Worm (Caenorhabditis elegans) whole organism, L3 larva: ENCODE data around the gene C01G10.18.

Experiments
- mdl-1 ChIP-seq: fragments of 150-350 bp; optimal IDR thresholded peaks from 2 replicates; lab custom pipeline; 2014; ENCODE audit warnings: missing biosample characterization, missing genetic modification characterization
- nhr-77 ChIP-seq: fragments of 150-350 bp; optimal IDR thresholded peaks from 2 replicates; lab custom pipeline; 2014; ENCODE audit warnings: missing biosample characterization, missing genetic modification characterization
- pha-4 ChIP-seq: fragments of 150-350 bp; optimal IDR thresholded peaks from 2 replicates; lab custom pipeline; 2014; ENCODE audit warnings: missing biosample characterization, missing genetic modification reagents, missing genetic modification characterization
- skn-1 ChIP-seq: fragments of 150-350 bp; optimal IDR thresholded peaks from 2 replicates; lab custom pipeline; 2014; ENCODE audit warnings: missing biosample characterization, missing genetic modification characterization
- unc-62 ChIP-seq: fragments of 150-350 bp; sonication (generic microtip); optimal IDR thresholded peaks from 4 replicates; lab custom pipeline; 2014; ENCODE audit warnings: missing biosample characterization, missing genetic modification reagents, missing genetic modification characterization

DNA sequence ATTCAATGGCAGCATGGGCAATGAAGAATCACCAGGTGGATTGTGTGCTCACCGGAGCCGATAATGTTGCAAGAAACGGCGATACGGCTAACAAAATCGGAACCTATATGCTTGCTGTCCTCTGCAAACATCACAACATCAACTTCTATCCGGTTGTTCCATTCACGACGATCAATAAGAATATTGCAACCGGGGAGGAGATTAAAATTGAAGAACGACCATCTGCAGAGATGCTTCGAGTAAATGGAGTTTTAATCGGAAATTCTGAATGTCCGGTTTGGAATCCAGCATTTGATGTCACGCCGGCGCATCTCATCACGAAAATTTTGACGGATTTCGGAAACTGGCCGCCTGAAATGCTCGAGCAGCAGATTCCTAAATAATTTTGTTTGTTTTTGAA is 4.9 kb downstream of the C01G10.18 start:
- TF ChIP-seq mdl-1 (tag; lab: Kevin White, UChicago) (no peak), nhr-77 (no peak), skn-1 (tag; lab: Kevin White, UChicago) (no peak), pha-4 (no peak), unc-62 (GFP tag; lab: Kevin White, UChicago) (no peak)
